Fruit fly (Drosophila melanogaster): ENCODE results near the gene qless.
A peak's percentile ranks its signal among the peaks of the same experiment; 100 is the strongest.

dm6 chr3R:31222125-31222889, 30.1 kb downstream of the qless start:
- TF ChIP-seq Hr38 (GFP tag; optimal IDR thresholded peaks at IDR 0.05): no peak
- TF ChIP-seq CG7368 (GFP tag; optimal IDR thresholded peaks at IDR 0.05): peak; percentile 43
- no peak for TF ChIP-seq CG6854 (GFP tag; optimal IDR thresholded peaks at IDR 0.05)
- peak; percentile 75 for TF ChIP-seq CG6792 (GFP tag; optimal IDR thresholded peaks at IDR 0.05)
- TF ChIP-seq fd59A (GFP tag; optimal IDR thresholded peaks at IDR 0.05): peak; percentile 64
- TF ChIP-seq salr (GFP tag; optimal IDR thresholded peaks at IDR 0.05): peak; percentile 28 to 40
- peak; percentile 74 for TF ChIP-seq Hr4 (GFP tag; optimal IDR thresholded peaks at IDR 0.05)
- TF ChIP-seq Sox15 (GFP tag; optimal IDR thresholded peaks at IDR 0.05): peak; percentile 48
